Fruit fly (Drosophila melanogaster) whole organism, embryonic: ENCODE results near the gene Oseg2.

Source experiments
- Antp ChIP-seq: fragments of 200-800 bp; sonication (Bioruptor generic); optimal IDR thresholded peaks from 3 replicates; lab custom pipeline; 2016; ENCODE audit warnings: missing biosample characterization, missing genetic modification characterization
- Bdp1 ChIP-seq: fragments of 200-800 bp; sonication (Bioruptor generic); optimal IDR thresholded peaks from 3 replicates; lab custom pipeline; 2016; ENCODE audit warnings: missing biosample characterization, missing genetic modification characterization
- Bteb2 ChIP-seq: fragments of 200-800 bp; sonication (Bioruptor generic); optimal IDR thresholded peaks from 2 replicates; lab custom pipeline; 2016; ENCODE audit warnings: missing biosample characterization, missing genetic modification characterization
- CG11560 ChIP-seq: fragments of 200-800 bp; sonication (Bioruptor generic); IDR thresholded peaks from 3 replicates; pipeline ENCODE4 v1.3.6; 2022; ENCODE audit warnings: missing biosample characterization, missing genetic modification characterization
- CG11723 ChIP-seq: fragments of 200-800 bp; sonication (Bioruptor generic); optimal IDR thresholded peaks from 2 replicates; lab custom pipeline; 2017; ENCODE audit warnings: missing biosample characterization, mild to moderate bottlenecking, missing genetic modification characterization
- CG15011 ChIP-seq: fragments of 200-800 bp; sonication (Bioruptor generic); optimal IDR thresholded peaks from 3 replicates; lab custom pipeline; 2018; ENCODE audit warnings: missing biosample characterization, mild to moderate bottlenecking, missing genetic modification characterization
- CG15073 ChIP-seq: fragments of 200-800 bp; sonication (Bioruptor generic); optimal IDR thresholded peaks from 2 replicates; lab custom pipeline; 2016; ENCODE audit warnings: missing biosample characterization, missing genetic modification characterization
- CG1647 ChIP-seq: fragments of 200-800 bp; sonication (Bioruptor generic); optimal IDR thresholded peaks from 3 replicates; lab custom pipeline; 2016; ENCODE audit warnings: missing biosample characterization, missing genetic modification characterization
- CG17328 ChIP-seq: fragments of 200-800 bp; sonication (Bioruptor generic); IDR thresholded peaks from 2 replicates; pipeline ENCODE4 v1.3.6; 2022; ENCODE audit warnings: missing biosample characterization, missing genetic modification characterization
- CG18011 ChIP-seq: fragments of 200-800 bp; sonication (Bioruptor generic); optimal IDR thresholded peaks from 2 replicates; lab custom pipeline; 2017; ENCODE audit warnings: missing biosample characterization, missing genetic modification characterization, mild to moderate bottlenecking, moderate library complexity, missing genotype
- CG18599 ChIP-seq: fragments of 200-800 bp; sonication (Bioruptor generic); optimal IDR thresholded peaks from 3 replicates; lab custom pipeline; 2017; ENCODE audit warnings: missing biosample characterization, missing genetic modification characterization, mild to moderate bottlenecking, moderate library complexity, missing genetic modification reagents
- CG34376 ChIP-seq: fragments of 200-800 bp; sonication (Bioruptor generic); optimal IDR thresholded peaks from 2 replicates; lab custom pipeline; 2018; ENCODE audit warnings: missing biosample characterization, mild to moderate bottlenecking, missing genetic modification characterization
- CG3838 ChIP-seq: fragments of 200-800 bp; sonication (Bioruptor generic); optimal IDR thresholded peaks from 3 replicates; lab custom pipeline; 2016; ENCODE audit warnings: missing biosample characterization, missing genetic modification characterization
- CG4360 ChIP-seq: fragments of 200-800 bp; sonication (Bioruptor generic); IDR thresholded peaks from 2 replicates; pipeline ENCODE4 v1.3.6; 2022; ENCODE audit warnings: missing biosample characterization, missing genetic modification characterization
- CG5953 ChIP-seq: fragments of 200-800 bp; sonication (Bioruptor generic); IDR thresholded peaks from 2 replicates; pipeline ENCODE4 v1.3.6; 2022; ENCODE audit warnings: missing biosample characterization, missing genetic modification characterization
- CG7372 ChIP-seq: fragments of 200-800 bp; sonication (Bioruptor generic); IDR thresholded peaks from 2 replicates; pipeline ENCODE4 v1.3.6; 2022; ENCODE audit warnings: missing biosample characterization, missing genetic modification characterization
- CG7963 ChIP-seq: fragments of 200-800 bp; sonication (Bioruptor generic); IDR thresholded peaks from 3 replicates; pipeline ENCODE4 v1.3.6; 2022; ENCODE audit warnings: missing biosample characterization, missing genetic modification characterization; ENCODE audit not compliant: partially characterized antibody
- CG8924 ChIP-seq: fragments of 200-800 bp; optimal IDR thresholded peaks from 3 replicates; lab custom pipeline; 2019; ENCODE audit warnings: missing biosample characterization, mild to moderate bottlenecking, missing genetic modification characterization, moderate library complexity
- CG9215 ChIP-seq: fragments of 200-800 bp; sonication (Bioruptor generic); IDR thresholded peaks from 2 replicates; pipeline ENCODE4 v1.3.6; 2022; ENCODE audit warnings: missing biosample characterization, missing genetic modification characterization
- CG9727 ChIP-seq: fragments of 200-800 bp; sonication (Bioruptor generic); optimal IDR thresholded peaks from 3 replicates; lab custom pipeline; 2017; ENCODE audit warnings: missing biosample characterization, mild to moderate bottlenecking, missing genetic modification characterization
- CG9876 ChIP-seq: fragments of 200-800 bp; sonication (Bioruptor generic); optimal IDR thresholded peaks from 2 replicates; lab custom pipeline; 2016; ENCODE audit warnings: missing biosample characterization, missing genetic modification characterization
- Chrac-16 ChIP-seq: fragments of 200-800 bp; sonication (Bioruptor generic); optimal IDR thresholded peaks from 3 replicates; lab custom pipeline; 2016; ENCODE audit warnings: missing biosample characterization, missing genetic modification characterization
- CoRest ChIP-seq: fragments of 200-800 bp; sonication (Bioruptor generic); optimal IDR thresholded peaks from 3 replicates; lab custom pipeline; 2018; ENCODE audit warnings: missing biosample characterization, mild to moderate bottlenecking, missing genetic modification characterization, moderate library complexity
- Dll ChIP-seq: fragments of 200-800 bp; sonication (Bioruptor generic); IDR thresholded peaks from 4 replicates; pipeline ENCODE4 v1.3.6; 2022; ENCODE audit warnings: missing biosample characterization, missing genetic modification characterization; ENCODE audit not compliant: partially characterized antibody
- HLH4C ChIP-seq: fragments of 200-800 bp; sonication (Bioruptor generic); IDR thresholded peaks from 3 replicates; pipeline ENCODE4 v1.3.6; 2022; ENCODE audit warnings: missing biosample characterization, missing genetic modification characterization; ENCODE audit not compliant: partially characterized antibody
- Lhr ChIP-seq: fragments of 200-800 bp; sonication (Bioruptor generic); optimal IDR thresholded peaks from 3 replicates; lab custom pipeline; 2017; ENCODE audit warnings: mild to moderate bottlenecking, missing biosample characterization, missing genetic modification reagents, missing genetic modification characterization
- Lpt ChIP-seq: fragments of >200 bp; optimal IDR thresholded peaks from 2 replicates; lab custom pipeline; 2018; ENCODE audit warnings: missing biosample characterization, missing genetic modification characterization
- NC2α ChIP-seq: fragments of 200-800 bp; sonication (Bioruptor generic); optimal IDR thresholded peaks from 2 replicates; lab custom pipeline; 2016; ENCODE audit warnings: missing biosample characterization, missing genetic modification characterization
- Nf-YC ChIP-seq: fragments of 200-800 bp; optimal IDR thresholded peaks from 3 replicates; lab custom pipeline; 2019; ENCODE audit warnings: missing biosample characterization, mild to moderate bottlenecking, missing genetic modification characterization, moderate library complexity
- az2 ChIP-seq: fragments of 200-800 bp; sonication (Bioruptor generic); optimal IDR thresholded peaks from 3 replicates; lab custom pipeline; 2016; ENCODE audit warnings: missing biosample characterization, missing genetic modification characterization
- bab2 ChIP-seq: fragments of 200-800 bp; sonication (Bioruptor generic); optimal IDR thresholded peaks from 2 replicates; lab custom pipeline; 2016; ENCODE audit warnings: missing biosample characterization, missing genetic modification characterization
- btn ChIP-seq: fragments of 200-800 bp; sonication (Bioruptor generic); optimal IDR thresholded peaks from 2 replicates; lab custom pipeline; 2016; ENCODE audit warnings: missing biosample characterization, missing genetic modification characterization
- cad ChIP-seq: fragments of >200 bp; optimal IDR thresholded peaks from 2 replicates; lab custom pipeline; 2017; ENCODE audit warnings: missing biosample characterization, missing genetic modification characterization
- caup ChIP-seq: fragments of 200-800 bp; sonication (Bioruptor generic); optimal IDR thresholded peaks from 3 replicates; lab custom pipeline; 2017; ENCODE audit warnings: missing biosample characterization, mild to moderate bottlenecking, missing genetic modification characterization, moderate library complexity; ENCODE audit not compliant: severe bottlenecking
- crc ChIP-seq: fragments of 200-800 bp; sonication (Bioruptor generic); optimal IDR thresholded peaks from 2 replicates; lab custom pipeline; 2016; ENCODE audit warnings: missing biosample characterization, missing genetic modification characterization
- cwo ChIP-seq: fragments of 200-800 bp; sonication (Bioruptor generic); optimal IDR thresholded peaks from 3 replicates; lab custom pipeline; 2017; ENCODE audit warnings: missing biosample characterization, missing genetic modification characterization, mild to moderate bottlenecking, moderate library complexity, missing genetic modification reagents
- dmrt99B ChIP-seq: fragments of 200-800 bp; sonication (Bioruptor generic); optimal IDR thresholded peaks from 2 replicates; lab custom pipeline; 2018; ENCODE audit warnings: missing biosample characterization, mild to moderate bottlenecking, missing genetic modification characterization, moderate library complexity
- fd64A ChIP-seq: fragments of 200-800 bp; sonication (Bioruptor generic); optimal IDR thresholded peaks from 3 replicates; lab custom pipeline; 2018; ENCODE audit warnings: missing biosample characterization, mild to moderate bottlenecking, missing genetic modification characterization
- ham ChIP-seq: fragments of 200-800 bp; sonication (Bioruptor generic); IDR thresholded peaks from 2 replicates; pipeline ENCODE4 v1.3.6; 2022; ENCODE audit warnings: missing biosample characterization, missing genetic modification characterization
- hbn ChIP-seq: fragments of 200-800 bp; sonication (Bioruptor generic); IDR thresholded peaks from 2 replicates; pipeline ENCODE4 v1.3.6; 2022; ENCODE audit warnings: missing biosample characterization, missing genetic modification characterization; ENCODE audit not compliant: partially characterized antibody
- hth ChIP-seq: fragments of >200 bp; optimal IDR thresholded peaks from 2 replicates; lab custom pipeline; 2017; ENCODE audit warnings: inconsistent platforms
- klu ChIP-seq: fragments of 200-800 bp; sonication (Bioruptor generic); IDR thresholded peaks from 2 replicates; pipeline ENCODE4 v1.3.6; 2022; ENCODE audit warnings: missing biosample characterization, missing genetic modification characterization
- knrl ChIP-seq: fragments of 200-800 bp; sonication (Bioruptor generic); IDR thresholded peaks from 3 replicates; pipeline ENCODE4 v1.3.6; 2022; ENCODE audit warnings: missing biosample characterization, missing genetic modification characterization; ENCODE audit not compliant: partially characterized antibody
- lab ChIP-seq: fragments of 200-800 bp; sonication (Bioruptor generic); optimal IDR thresholded peaks from 3 replicates; lab custom pipeline; 2017; ENCODE audit warnings: missing biosample characterization, missing genetic modification characterization, mild to moderate bottlenecking, moderate library complexity, missing genetic modification reagents
- maf-S ChIP-seq: fragments of 200-800 bp; sonication (Bioruptor generic); optimal IDR thresholded peaks from 2 replicates; lab custom pipeline; 2016; ENCODE audit warnings: missing biosample characterization, missing genetic modification characterization
- onecut ChIP-seq: fragments of 200-800 bp; sonication (Bioruptor generic); IDR thresholded peaks from 2 replicates; pipeline ENCODE4 v1.3.6; 2022; ENCODE audit warnings: missing biosample characterization, missing genetic modification characterization
- pum ChIP-seq: fragments of 200-800 bp; sonication (Bioruptor generic); optimal IDR thresholded peaks from 2 replicates; lab custom pipeline; 2016; ENCODE audit warnings: missing biosample characterization, missing genetic modification characterization
- sens ChIP-seq: fragments of 200-800 bp; sonication (Bioruptor generic); peaks from one replicate; lab custom pipeline; 2016; ENCODE audit warnings: missing biosample characterization, missing genetic modification characterization
- wor ChIP-seq: fragments of 200-800 bp; sonication (Bioruptor generic); IDR thresholded peaks from 2 replicates; pipeline ENCODE4 v1.3.6; 2022; ENCODE audit warnings: missing biosample characterization, missing genetic modification characterization
- zen2 ChIP-seq: fragments of 200-800 bp; sonication (Bioruptor generic); IDR thresholded peaks from 3 replicates; pipeline ENCODE4 v1.3.6; 2022; ENCODE audit warnings: missing biosample characterization, missing genetic modification characterization; ENCODE audit not compliant: partially characterized antibody

Oseg2 gene

dm6 chr3L:2257412-2257862, 28.0 kb downstream of the Oseg2 start, which contains the start of the genes CG1275 and Elp5:
Gene CG1275 (minus strand): TSS chr3L:2257423.
Gene Elp5 (plus strand): TSS chr3L:2257456.
- TF ChIP-seq Antp (peak; percentile 96), CG9876 (peak; percentile 88), NC2α (GFP tag; lab: Kevin White, UChicago) (peak; percentile 94), caup (GFP tag; lab: Kevin White, UChicago) (peak; percentile 97), Dll (0 out of 4 replicates have a peak, but pooled peaks have one; percentile 29), CG34376 (GFP tag; lab: Kevin White, UChicago) (peak; percentile 97), btn (peak; percentile 89), dmrt99B (tag; lab: Kevin White, UChicago) (peak; percentile 99), cad (GFP tag; lab: Kevin White, UChicago) (no peak), ham (peak; percentile 98), CG18599 (GFP tag; lab: Kevin White, UChicago) (peak; percentile 97), CG1647 (GFP tag; lab: Kevin White, UChicago) (peak; percentile 97), CG5953 (GFP tag; lab: Robert Waterston, UW) (peak; percentile 99), sens (GFP tag; lab: Kevin White, UChicago) (peak; percentile 98), CG3838 (GFP tag; lab: Kevin White, UChicago) (peak; percentile 92), wor (peak; percentile 98), az2 (GFP tag; lab: Kevin White, UChicago) (peak; percentile 98), pum (GFP tag; lab: Kevin White, UChicago) (peak; percentile 97), CG15011 (GFP tag; lab: Kevin White, UChicago) (peak; percentile 91), CG9727 (GFP tag; lab: Kevin White, UChicago) (peak; percentile 97), CG8924 (tag; lab: Kevin White, UChicago) (peak; percentile 98), CG7963 (GFP tag; lab: Robert Waterston, UW) (no peak), maf-S (GFP tag; lab: Kevin White, UChicago) (peak; percentile 97), CoRest (tag; lab: Kevin White, UChicago) (peak; percentile 99), Lhr (GFP tag; lab: Kevin White, UChicago) (peak; percentile 94), Chrac-16 (GFP tag; lab: Kevin White, UChicago) (peak; percentile 98), CG18011 (peak; percentile 91), Bteb2 (GFP tag; lab: Kevin White, UChicago) (peak; percentile 97), cwo (GFP tag; lab: Kevin White, UChicago) (peak; percentile 93), knrl (peak; percentile 45; the same call in 2 of the 3 replicates), Nf-YC (tag; lab: Kevin White, UChicago) (peak; percentile 91), CG11560 (tag; lab: Robert Waterston, UW) (peak; percentile 95), HLH4C (GFP tag; lab: Robert Waterston, UW) (0 out of 3 replicates have a peak, but pooled peaks have one; percentile 27), Lpt (no peak), zen2 (GFP tag; lab: Robert Waterston, UW) (no peak), Bdp1 (GFP tag; lab: Kevin White, UChicago) (peak; percentile 93), hth (lab: Kevin White, UChicago) (no peak), fd64A (GFP tag; lab: Kevin White, UChicago) (peak; percentile 89), hbn (0 out of 2 replicates have a peak, but pooled peaks have one; percentile 18), CG11723 (GFP tag; lab: Kevin White, UChicago) (peak; percentile 96), onecut (GFP tag; lab: Robert Waterston, UW) (peak; percentile 98), CG4360 (GFP tag; lab: Robert Waterston, UW) (peak; percentile 90), CG9215 (GFP tag; lab: Robert Waterston, UW) (peak; percentile 98), bab2 (GFP tag; lab: Kevin White, UChicago) (peak; percentile 98), klu (GFP tag; lab: Robert Waterston, UW) (peak; percentile 99), CG15073 (GFP tag; lab: Kevin White, UChicago) (peak; percentile 84), crc (GFP tag; lab: Kevin White, UChicago) (peak; percentile 93), CG17328 (peak; percentile 99), CG7372 (GFP tag; lab: Robert Waterston, UW) (peak; percentile 100), lab (GFP tag; lab: Kevin White, UChicago) (peak; percentile 97)
